Fruit fly (Drosophila melanogaster) whole organism, prepupa: ENCODE results near the gene CG31089.

ENCODE experiments used
- CG10631 ChIP-seq: fragments of 200-800 bp; sonication (Bioruptor generic); optimal IDR thresholded peaks from 2 replicates; lab custom pipeline; 2016; ENCODE audit warnings: missing biosample characterization, missing genetic modification characterization
- CG10669 ChIP-seq: fragments of 200-800 bp; sonication (Bioruptor generic); optimal IDR thresholded peaks from 3 replicates; lab custom pipeline; 2018; ENCODE audit warnings: missing biosample characterization, mild to moderate bottlenecking, missing genetic modification characterization, moderate library complexity
- CG11294 ChIP-seq: fragments of 200-800 bp; sonication (Bioruptor generic); IDR thresholded peaks from 2 replicates; pipeline ENCODE4 v1.3.6; 2022; ENCODE audit warnings: missing biosample characterization, missing genetic modification characterization
- CG11762 ChIP-seq: fragments of 200-800 bp; sonication (Bioruptor generic); optimal IDR thresholded peaks from 3 replicates; lab custom pipeline; 2016; ENCODE audit warnings: missing biosample characterization, missing genetic modification characterization; ENCODE audit not compliant: insufficient read depth
- CG11902 ChIP-seq: fragments of 200-800 bp; sonication (Bioruptor generic); optimal IDR thresholded peaks from 3 replicates; lab custom pipeline; 2016; ENCODE audit warnings: missing biosample characterization, missing genetic modification characterization
- CG15336 ChIP-seq: fragments of 200-800 bp; sonication (Bioruptor generic); IDR thresholded peaks from 2 replicates; pipeline ENCODE4 v1.3.6; 2022; ENCODE audit warnings: missing biosample characterization, missing genetic modification characterization
- CG1621 ChIP-seq: fragments of 200-800 bp; sonication (Bioruptor generic); optimal IDR thresholded peaks from 3 replicates; lab custom pipeline; 2018; ENCODE audit warnings: missing biosample characterization, mild to moderate bottlenecking, missing genetic modification characterization
- CG16779 ChIP-seq: fragments of 200-800 bp; sonication (Bioruptor generic); optimal IDR thresholded peaks from 3 replicates; lab custom pipeline; 2017; ENCODE audit warnings: missing biosample characterization, mild to moderate bottlenecking, missing genetic modification characterization
- CG3032 ChIP-seq: fragments of 200-800 bp; optimal IDR thresholded peaks from 2 replicates; lab custom pipeline; 2019; ENCODE audit warnings: missing biosample characterization, mild to moderate bottlenecking, missing genetic modification characterization, moderate library complexity
- CG31627 ChIP-seq: fragments of 200-800 bp; sonication (Bioruptor generic); optimal IDR thresholded peaks from 3 replicates; lab custom pipeline; 2016; ENCODE audit warnings: missing biosample characterization, missing genetic modification characterization
- CG6163 ChIP-seq: fragments of 200-800 bp; sonication (Bioruptor generic); IDR thresholded peaks from 3 replicates; pipeline ENCODE4 v1.3.6; 2022; ENCODE audit warnings: missing biosample characterization, missing genetic modification characterization
- CG6792 ChIP-seq: fragments of 200-800 bp; sonication (Bioruptor generic); optimal IDR thresholded peaks from 3 replicates; lab custom pipeline; 2016; ENCODE audit warnings: missing biosample characterization, missing genetic modification characterization
- CG6808 ChIP-seq: fragments of 200-800 bp; sonication (Bioruptor generic); optimal IDR thresholded peaks from 3 replicates; lab custom pipeline; 2017; ENCODE audit warnings: missing biosample characterization, missing genetic modification characterization, mild to moderate bottlenecking, moderate library complexity, missing genetic modification reagents
- CG6854 ChIP-seq: fragments of 200-800 bp; sonication (Bioruptor generic); optimal IDR thresholded peaks from 2 replicates; lab custom pipeline; 2017; ENCODE audit warnings: missing biosample characterization, mild to moderate bottlenecking, missing genetic modification characterization
- CG7368 ChIP-seq: fragments of 200-800 bp; sonication (Bioruptor generic); optimal IDR thresholded peaks from 3 replicates; lab custom pipeline; 2016; ENCODE audit warnings: missing biosample characterization, missing genetic modification characterization
- CG8119 ChIP-seq: fragments of 200-800 bp; sonication (Bioruptor generic); IDR thresholded peaks from 3 replicates; pipeline ENCODE4 v1.3.6; 2022; ENCODE audit warnings: missing biosample characterization, missing genetic modification characterization
- CG8319 ChIP-seq: fragments of 200-800 bp; sonication (Bioruptor generic); optimal IDR thresholded peaks from 3 replicates; lab custom pipeline; 2016; ENCODE audit warnings: missing biosample characterization, missing genetic modification characterization
- CG8632 ChIP-seq: fragments of 200-800 bp; sonication (Bioruptor generic); optimal IDR thresholded peaks from 3 replicates; lab custom pipeline; 2016; ENCODE audit warnings: missing biosample characterization, missing genetic modification characterization
- CG9139 ChIP-seq: fragments of 200-800 bp; sonication (Bioruptor generic); optimal IDR thresholded peaks from 3 replicates; lab custom pipeline; 2017; ENCODE audit warnings: missing biosample characterization, mild to moderate bottlenecking, missing genetic modification characterization
- Eip78C ChIP-seq: fragments of 200-800 bp; sonication (Bioruptor generic); peaks from one replicate; lab custom pipeline; 2016; ENCODE audit warnings: missing biosample characterization, missing genetic modification characterization
- Eip93F ChIP-seq: fragments of 200-800 bp; sonication (Bioruptor generic); optimal IDR thresholded peaks from 2 replicates; lab custom pipeline; 2016; ENCODE audit warnings: missing biosample characterization, mild to moderate bottlenecking, missing genetic modification characterization
- Ets21C ChIP-seq: fragments of 200-800 bp; sonication (Bioruptor generic); optimal IDR thresholded peaks from 3 replicates; lab custom pipeline; 2016; ENCODE audit warnings: missing biosample characterization, missing genetic modification characterization
- Ets96B ChIP-seq: fragments of 200-800 bp; optimal IDR thresholded peaks from 2 replicates; lab custom pipeline; 2019; ENCODE audit warnings: missing biosample characterization, mild to moderate bottlenecking, missing genetic modification characterization, moderate library complexity
- Hr39 ChIP-seq: fragments of 200-800 bp; sonication (Bioruptor generic); optimal IDR thresholded peaks from 2 replicates; lab custom pipeline; 2016; ENCODE audit warnings: missing biosample characterization, missing genetic modification characterization
- Hr4 ChIP-seq: fragments of 200-800 bp; sonication (Bioruptor generic); optimal IDR thresholded peaks from 3 replicates; lab custom pipeline; 2016; ENCODE audit warnings: missing biosample characterization, missing genetic modification characterization
- Lpt ChIP-seq: fragments of 200-800 bp; sonication (Bioruptor generic); optimal IDR thresholded peaks from 3 replicates; lab custom pipeline; 2016; ENCODE audit warnings: missing biosample characterization, missing genetic modification characterization
- Met ChIP-seq: fragments of 200-800 bp; sonication (Bioruptor generic); optimal IDR thresholded peaks from 3 replicates; lab custom pipeline; 2016; ENCODE audit warnings: missing biosample characterization, missing genetic modification characterization
- OdsH ChIP-seq: fragments of 200-800 bp; sonication (Bioruptor generic); optimal IDR thresholded peaks from 3 replicates; lab custom pipeline; 2016; ENCODE audit warnings: missing biosample characterization, missing genetic modification characterization
- Smox ChIP-seq: fragments of 200-800 bp; sonication (Bioruptor generic); optimal IDR thresholded peaks from 3 replicates; lab custom pipeline; 2016; ENCODE audit warnings: missing biosample characterization, missing genetic modification characterization
- Sox102F ChIP-seq: fragments of 200-800 bp; sonication (Bioruptor generic); optimal IDR thresholded peaks from 2 replicates; lab custom pipeline; 2016; ENCODE audit warnings: missing biosample characterization, mild to moderate bottlenecking, missing genetic modification characterization
- Sox15 ChIP-seq: fragments of 200-800 bp; sonication (Bioruptor generic); optimal IDR thresholded peaks from 3 replicates; lab custom pipeline; 2016; ENCODE audit warnings: missing biosample characterization, missing genetic modification characterization
- achi ChIP-seq: fragments of 200-800 bp; sonication (Bioruptor generic); optimal IDR thresholded peaks from 3 replicates; lab custom pipeline; 2016; ENCODE audit warnings: missing biosample characterization, missing genetic modification characterization
- acj6 ChIP-seq: fragments of 200-800 bp; sonication (Bioruptor generic); optimal IDR thresholded peaks from 3 replicates; lab custom pipeline; 2016; ENCODE audit warnings: missing biosample characterization, missing genetic modification characterization
- dac ChIP-seq: fragments of 200-800 bp; sonication (Bioruptor generic); optimal IDR thresholded peaks from 2 replicates; lab custom pipeline; 2017; ENCODE audit warnings: missing biosample characterization, mild to moderate bottlenecking, missing genetic modification characterization
- dsx ChIP-seq: fragments of 200-800 bp; optimal IDR thresholded peaks from 3 replicates; lab custom pipeline; 2019; ENCODE audit warnings: missing biosample characterization, mild to moderate bottlenecking, missing genetic modification characterization, moderate library complexity; ENCODE audit not compliant: poor library complexity, severe bottlenecking
- eg ChIP-seq: fragments of 200-800 bp; sonication (Bioruptor generic); IDR thresholded peaks from 3 replicates; pipeline ENCODE4 v1.3.6; 2022; ENCODE audit warnings: missing biosample characterization, missing genetic modification characterization
- esn ChIP-seq: fragments of 200-800 bp; sonication (Bioruptor generic); optimal IDR thresholded peaks from 2 replicates; lab custom pipeline; 2016; ENCODE audit warnings: missing biosample characterization, mild to moderate bottlenecking, missing genetic modification characterization, moderate library complexity
- fd59A ChIP-seq: fragments of 200-800 bp; sonication (Bioruptor generic); optimal IDR thresholded peaks from 2 replicates; lab custom pipeline; 2017; ENCODE audit warnings: missing biosample characterization, mild to moderate bottlenecking, missing genetic modification characterization, missing genetic modification reagents
- lz ChIP-seq: fragments of 200-800 bp; sonication (Bioruptor generic); optimal IDR thresholded peaks from 3 replicates; lab custom pipeline; 2016; ENCODE audit warnings: missing biosample characterization, missing genetic modification characterization
- net ChIP-seq: fragments of 200-800 bp; sonication (Bioruptor generic); optimal IDR thresholded peaks from 3 replicates; lab custom pipeline; 2016; ENCODE audit warnings: missing biosample characterization, missing genetic modification characterization
- salr ChIP-seq, 2 experiments: fragments of 200-800 bp; sonication (Bioruptor generic); optimal IDR thresholded peaks; 3 replicates each; lab custom pipeline; 2016 to 2018; ENCODE audit warnings: missing biosample characterization in 2 of 2, missing genetic modification characterization in 2 of 2, mild to moderate bottlenecking in 1 of 2
- spab ChIP-seq: fragments of 200-800 bp; sonication (Bioruptor generic); optimal IDR thresholded peaks from 2 replicates; lab custom pipeline; 2017; ENCODE audit warnings: missing biosample characterization, mild to moderate bottlenecking, missing genetic modification characterization, missing genetic modification reagents
- svp ChIP-seq: fragments of 200-800 bp; sonication (Bioruptor generic); peaks from one replicate; lab custom pipeline; 2016; ENCODE audit warnings: missing biosample characterization, missing genetic modification characterization
- topi ChIP-seq: fragments of 200-800 bp; sonication (Bioruptor generic); optimal IDR thresholded peaks from 3 replicates; lab custom pipeline; 2016; ENCODE audit warnings: missing biosample characterization, missing genetic modification characterization
- vri ChIP-seq: fragments of 200-800 bp; sonication (Bioruptor generic); optimal IDR thresholded peaks from 3 replicates; lab custom pipeline; 2016; ENCODE audit warnings: missing biosample characterization, mild to moderate bottlenecking, missing genetic modification characterization

Gene CG31089

dm6 chr3R:25880198-25880970 is 22.1 kb upstream of the CG31089 start (continued):
- TF ChIP-seq CG31627 (GFP tag; lab: Kevin White, UChicago) (peak; percentile 39), svp (GFP tag; lab: Kevin White, UChicago) (peak; percentile 55), Ets96B (tag; lab: Kevin White, UChicago) (peak; percentile 53), Hr4 (GFP tag; lab: Kevin White, UChicago) (peak; percentile 47), Sox102F (GFP tag; lab: Kevin White, UChicago) (no peak), CG6792 (GFP tag; lab: Kevin White, UChicago) (peak; percentile 62), Smox (peak; percentile 3), OdsH (GFP tag; lab: Kevin White, UChicago) (peak; percentile 41), Lpt (GFP tag; lab: Kevin White, UChicago) (peak; percentile 52), Hr39 (GFP tag; lab: Kevin White, UChicago) (peak; percentile 28), CG8119 (peak; percentile 70), CG15336 (GFP tag; lab: Robert Waterston, UW) (peak; percentile 70), CG11902 (no peak), CG3032 (tag; lab: Kevin White, UChicago) (peak; percentile 52), salr (GFP tag; optimal IDR thresholded peaks at IDR 0.05; lab: Kevin White, UChicago) (peak in 1 of 2 experiments; percentile 55), Sox15 (GFP tag; lab: Kevin White, UChicago) (no peak), CG10669 (GFP tag; lab: Kevin White, UChicago) (peak; percentile 28)

dm6 chr3R:25880971-25881809 is 21.3 kb upstream of the CG31089 start, which contains the start of gene Tsp96F:
Tsp96F (minus strand) TSS chr3R:25881427.
- no peak for TF ChIP-seq Smox
- no peak for TF ChIP-seq CG8632
- no peak for TF ChIP-seq Eip93F (GFP tag; lab: Kevin White, UChicago)
- TF ChIP-seq Met (GFP tag; lab: Kevin White, UChicago), result no peak
- TF ChIP-seq CG6808 (GFP tag; lab: Kevin White, UChicago), result no peak
- no peak for TF ChIP-seq esn (GFP tag; lab: Kevin White, UChicago)
- no peak for TF ChIP-seq eg (GFP tag; lab: Robert Waterston, UW)
- TF ChIP-seq CG6163 (GFP tag; lab: Robert Waterston, UW), result peak; percentile 41; the same call in 2 of the 3 replicates
- TF ChIP-seq OdsH (GFP tag; lab: Kevin White, UChicago), result no peak
- TF ChIP-seq CG11294 (GFP tag; lab: Robert Waterston, UW), result no peak
- no peak for TF ChIP-seq fd59A (GFP tag; lab: Kevin White, UChicago)
- no peak for TF ChIP-seq CG3032 (tag; lab: Kevin White, UChicago)
- no peak for TF ChIP-seq net (GFP tag; lab: Kevin White, UChicago)
- TF ChIP-seq CG16779 (tag; lab: Kevin White, UChicago), result no peak
- no peak for TF ChIP-seq CG10631
- no peak for TF ChIP-seq CG1621
- TF ChIP-seq CG9139, result no peak
- TF ChIP-seq CG8319, result peak; percentile 98
- no peak for TF ChIP-seq CG6792 (GFP tag; lab: Kevin White, UChicago)
- no peak for TF ChIP-seq Ets21C (GFP tag; lab: Kevin White, UChicago)
- TF ChIP-seq dsx (GFP tag; lab: Kevin White, UChicago), result no peak
- no peak for TF ChIP-seq salr (GFP tag; optimal IDR thresholded peaks at IDR 0.05; lab: Kevin White, UChicago)
- TF ChIP-seq CG8119, result peak; percentile 12; the same call in 1 of the 3 replicates
- TF ChIP-seq svp (GFP tag; lab: Kevin White, UChicago), result peak; percentile 80
- TF ChIP-seq achi (GFP tag; lab: Kevin White, UChicago), result no peak
- TF ChIP-seq CG10669 (GFP tag; lab: Kevin White, UChicago), result no peak
- TF ChIP-seq lz (GFP tag; lab: Kevin White, UChicago), result no peak
- no peak for TF ChIP-seq CG11762 (GFP tag; lab: Kevin White, UChicago)
- no peak for TF ChIP-seq spab
- TF ChIP-seq dac (GFP tag; lab: Kevin White, UChicago), result no peak
- TF ChIP-seq CG7368 (GFP tag; lab: Kevin White, UChicago), result no peak
- TF ChIP-seq CG6854 (GFP tag; lab: Kevin White, UChicago), result peak; percentile 19
- no peak for TF ChIP-seq CG31627 (GFP tag; lab: Kevin White, UChicago)
- no peak for TF ChIP-seq Sox102F (GFP tag; lab: Kevin White, UChicago)
- peak; percentile 17 for TF ChIP-seq Eip78C
- peak; percentile 6 for TF ChIP-seq topi (GFP tag; lab: Kevin White, UChicago)
- TF ChIP-seq acj6 (GFP tag; lab: Kevin White, UChicago), result no peak
- no peak for TF ChIP-seq vri
